Worm (Caenorhabditis elegans): Measurements from ENCODE around the gene lido-10.

- TF ChIP-seq ahr-1 (tag; optimal IDR thresholded peaks at IDR 0.05) (no peak), ceh-14 (tag; optimal IDR thresholded peaks at IDR 0.05) (no peak), elt-2 (tag; optimal IDR thresholded peaks at IDR 0.05) (no peak), fkh-10 (GFP tag; optimal IDR thresholded peaks at IDR 0.05) (no peak), sox-4 (tag; optimal IDR thresholded peaks at IDR 0.05) (no peak), ceh-24 (tag; optimal IDR thresholded peaks at IDR 0.05) (no peak), elt-4 (tag; optimal IDR thresholded peaks at IDR 0.05) (no peak), ref-2 (tag; optimal IDR thresholded peaks at IDR 0.05) (no peak)
These were observed 16.9 kb upstream of the lido-10 start for ce11 chrII:2985446-2985845.
